Fruit fly (Drosophila melanogaster) whole organism, embryonic: ENCODE data around the gene CG31244.

Experiments
- CG11085 ChIP-seq: fragments of 200-800 bp; sonication (Bioruptor generic); IDR thresholded peaks from 2 replicates; pipeline ENCODE4 v1.3.6; 2022; ENCODE audit warnings: missing biosample characterization, missing genetic modification characterization
- CG12942 ChIP-seq: fragments of 200-800 bp; sonication (Bioruptor generic); optimal IDR thresholded peaks from 3 replicates; lab custom pipeline; 2016; ENCODE audit warnings: missing biosample characterization, missing genetic modification characterization
- CG14014 ChIP-seq: fragments of 200-800 bp; sonication (Bioruptor generic); IDR thresholded peaks from 2 replicates; pipeline ENCODE4 v1.3.6; 2022; ENCODE audit warnings: missing biosample characterization, missing genetic modification characterization
- CG15479 ChIP-seq: fragments of 200-800 bp; sonication (Bioruptor generic); optimal IDR thresholded peaks from 3 replicates; lab custom pipeline; 2019; ENCODE audit warnings: missing biosample characterization, mild to moderate bottlenecking, missing genetic modification characterization, moderate library complexity
- CG17568 ChIP-seq: fragments of 200-800 bp; sonication (Bioruptor generic); optimal IDR thresholded peaks from 2 replicates; lab custom pipeline; 2018; ENCODE audit warnings: missing biosample characterization, mild to moderate bottlenecking, missing genetic modification characterization, moderate library complexity
- CG18011 ChIP-seq: fragments of 200-800 bp; sonication (Bioruptor generic); optimal IDR thresholded peaks from 2 replicates; lab custom pipeline; 2017; ENCODE audit warnings: missing biosample characterization, missing genetic modification characterization, mild to moderate bottlenecking, moderate library complexity, missing genotype
- CG2120 ChIP-seq: fragments of 200-800 bp; sonication (Bioruptor generic); optimal IDR thresholded peaks from 3 replicates; lab custom pipeline; 2016; ENCODE audit warnings: missing biosample characterization, missing genetic modification characterization
- CG2199 ChIP-seq: fragments of 200-800 bp; sonication (Bioruptor generic); IDR thresholded peaks from 3 replicates; pipeline ENCODE4 v1.3.6; 2022; ENCODE audit warnings: missing biosample characterization, missing genetic modification characterization
- CG2678 ChIP-seq: fragments of 200-800 bp; sonication (Bioruptor generic); optimal IDR thresholded peaks from 3 replicates; lab custom pipeline; 2019; ENCODE audit warnings: missing biosample characterization, mild to moderate bottlenecking, missing genetic modification characterization, moderate library complexity
- CG3726 ChIP-seq: fragments of 200-800 bp; sonication (Bioruptor generic); IDR thresholded peaks from 3 replicates; pipeline ENCODE4, ENCODE4 v1.3.6; 2022; ENCODE audit warnings: missing biosample characterization, missing genetic modification characterization
- CG3847 ChIP-seq: fragments of 200-800 bp; sonication (Bioruptor generic); IDR thresholded peaks from 2 replicates; pipeline ENCODE4 v1.3.6; 2022; ENCODE audit warnings: missing biosample characterization, missing genetic modification characterization
- CG4424 ChIP-seq: fragments of 200-800 bp; sonication (Bioruptor generic); optimal IDR thresholded peaks from 3 replicates; lab custom pipeline; 2016; ENCODE audit warnings: missing biosample characterization, missing genetic modification characterization
- CG4617 ChIP-seq: fragments of 200-800 bp; sonication (Bioruptor generic); optimal IDR thresholded peaks from 3 replicates; lab custom pipeline; 2016; ENCODE audit warnings: missing biosample characterization, missing genetic modification characterization, borderline replicate concordance
- CG4707 ChIP-seq: fragments of 200-800 bp; sonication (Bioruptor generic); optimal IDR thresholded peaks from 2 replicates; lab custom pipeline; 2018; ENCODE audit warnings: missing biosample characterization, mild to moderate bottlenecking, missing genetic modification characterization, moderate library complexity
- CG6175 ChIP-seq: fragments of 200-800 bp; sonication (Bioruptor generic); IDR thresholded peaks from 3 replicates; pipeline ENCODE4 v1.3.6; 2022; ENCODE audit warnings: missing biosample characterization, missing genetic modification characterization
- CG6689 ChIP-seq: fragments of 200-800 bp; sonication (Bioruptor generic); IDR thresholded peaks from 2 replicates; pipeline ENCODE4 v1.3.6; 2022; ENCODE audit warnings: missing biosample characterization, missing genetic modification characterization
- CG7372 ChIP-seq: fragments of 200-800 bp; sonication (Bioruptor generic); IDR thresholded peaks from 2 replicates; pipeline ENCODE4 v1.3.6; 2022; ENCODE audit warnings: missing biosample characterization, missing genetic modification characterization
- CG7839 ChIP-seq: fragments of 200-800 bp; sonication (Bioruptor generic); optimal IDR thresholded peaks from 3 replicates; lab custom pipeline; 2018; ENCODE audit warnings: missing biosample characterization, mild to moderate bottlenecking, missing genetic modification characterization, moderate library complexity
- CG8924 ChIP-seq: fragments of 200-800 bp; optimal IDR thresholded peaks from 3 replicates; lab custom pipeline; 2019; ENCODE audit warnings: missing biosample characterization, mild to moderate bottlenecking, missing genetic modification characterization, moderate library complexity
- CG9797 ChIP-seq: fragments of 200-800 bp; sonication (Bioruptor generic); optimal IDR thresholded peaks from 3 replicates; lab custom pipeline; 2018; ENCODE audit warnings: missing biosample characterization, mild to moderate bottlenecking, missing genetic modification characterization
- Dbx ChIP-seq: fragments of 200-800 bp; sonication (Bioruptor generic); IDR thresholded peaks from 3 replicates; pipeline ENCODE4 v1.3.6; 2022; ENCODE audit warnings: missing biosample characterization, missing genetic modification characterization
- Dfd ChIP-seq, 2 experiments: fragments of >200 bp; optimal IDR thresholded peaks; 2 replicates each; lab custom pipeline; 2017; ENCODE audit warnings: missing biosample characterization in 2 of 2, missing genetic modification characterization in 2 of 2
- ERR ChIP-seq: fragments of 200-800 bp; sonication (Bioruptor generic); optimal IDR thresholded peaks from 2 replicates; lab custom pipeline; 2016; ENCODE audit warnings: missing biosample characterization, missing genetic modification characterization
- Lpt ChIP-seq: fragments of >200 bp; optimal IDR thresholded peaks from 2 replicates; lab custom pipeline; 2018; ENCODE audit warnings: missing biosample characterization, missing genetic modification characterization
- Mrtf ChIP-seq: fragments of 200-800 bp; sonication (Bioruptor generic); IDR thresholded peaks from 3 replicates; pipeline ENCODE4 v1.3.6; 2022; ENCODE audit warnings: missing biosample characterization, missing genetic modification characterization
- Neu2 ChIP-seq: fragments of 200-800 bp; sonication (Bioruptor generic); optimal IDR thresholded peaks from 3 replicates; lab custom pipeline; 2016; ENCODE audit warnings: missing biosample characterization, missing genetic modification characterization, borderline replicate concordance
- Nf-YA ChIP-seq: fragments of 200-800 bp; sonication (Bioruptor generic); IDR thresholded peaks from 2 replicates; pipeline ENCODE4 v1.3.6; 2022; ENCODE audit warnings: missing biosample characterization, missing genetic modification characterization
- NfI ChIP-seq: fragments of 200-800 bp; sonication (Bioruptor generic); optimal IDR thresholded peaks from 3 replicates; lab custom pipeline; 2018; ENCODE audit warnings: missing biosample characterization, mild to moderate bottlenecking, missing genetic modification characterization, moderate library complexity
- Pdp1 ChIP-seq, 2 experiments: fragments of 200-800 bp; sonication (Bioruptor generic); optimal IDR thresholded peaks; 3 replicates each; lab custom pipeline; 2016; ENCODE audit warnings: missing biosample characterization in 2 of 2, missing genetic modification characterization in 2 of 2, mild to moderate bottlenecking in 1 of 2, moderate library complexity in 1 of 2
- Poxn ChIP-seq: fragments of 200-800 bp; sonication (Bioruptor generic); IDR thresholded peaks from 2 replicates; pipeline ENCODE4 v1.3.6; 2022; ENCODE audit warnings: missing biosample characterization, missing genetic modification characterization
- Sry-β ChIP-seq: fragments of 200-800 bp; sonication (Bioruptor generic); optimal IDR thresholded peaks from 2 replicates; lab custom pipeline; 2018; ENCODE audit warnings: missing biosample characterization, mild to moderate bottlenecking, missing genetic modification characterization, moderate library complexity
- Tbp ChIP-seq: fragments of >200 bp; optimal IDR thresholded peaks from 2 replicates; lab custom pipeline; 2018; ENCODE audit warnings: missing biosample characterization, missing genetic modification characterization
- Trl ChIP-seq, 3 experiments: fragments of >200 bp in 2 of 3; fragments of 200-800 bp in 1 of 3; sonication (Bioruptor generic) in 1 of 3; optimal IDR thresholded peaks; 2 replicates in 1 of 3; 3 replicates in 2 of 3; lab custom pipeline; 2016 to 2017; ENCODE audit warnings: missing biosample characterization in 1 of 3, missing genetic modification characterization in 1 of 3
- Usf ChIP-seq: fragments of 200-800 bp; sonication (Bioruptor generic); optimal IDR thresholded peaks from 2 replicates; lab custom pipeline; 2017; ENCODE audit warnings: missing genotype, missing biosample characterization, missing genetic modification characterization
- Vsx1 ChIP-seq: fragments of 200-800 bp; sonication (Bioruptor generic); optimal IDR thresholded peaks from 2 replicates; lab custom pipeline; 2017; ENCODE audit warnings: missing biosample characterization, mild to moderate bottlenecking, missing genetic modification characterization, missing genetic modification reagents
- YL-1 ChIP-seq: fragments of 200-800 bp; sonication (Bioruptor generic); optimal IDR thresholded peaks from 3 replicates; lab custom pipeline; 2017; ENCODE audit warnings: missing biosample characterization, mild to moderate bottlenecking, missing genetic modification characterization
- aop ChIP-seq: fragments of 200-800 bp; sonication (Bioruptor generic); IDR thresholded peaks from 2 replicates; pipeline ENCODE4 v1.3.6; 2022; ENCODE audit warnings: missing biosample characterization, missing genetic modification characterization
- ash1 ChIP-seq: fragments of 200-800 bp; sonication (Bioruptor generic); optimal IDR thresholded peaks from 2 replicates; lab custom pipeline; 2018; ENCODE audit warnings: missing biosample characterization, mild to moderate bottlenecking, missing genetic modification characterization
- cg ChIP-seq: fragments of 200-800 bp; sonication (Bioruptor generic); optimal IDR thresholded peaks from 3 replicates; lab custom pipeline; 2019; ENCODE audit warnings: missing biosample characterization, mild to moderate bottlenecking, missing genetic modification characterization, moderate library complexity
- corto ChIP-seq: fragments of 200-800 bp; sonication (Bioruptor generic); optimal IDR thresholded peaks from 2 replicates; lab custom pipeline; 2016; ENCODE audit warnings: missing biosample characterization, mild to moderate bottlenecking, missing genetic modification characterization, moderate library complexity
- croc ChIP-seq: fragments of 200-800 bp; sonication (Bioruptor generic); conservative IDR thresholded peaks from 3 replicates; pipeline ENCODE4 v1.3.6; 2022; ENCODE audit warnings: missing biosample characterization, missing genetic modification characterization
- dati ChIP-seq: fragments of 200-800 bp; sonication (Bioruptor generic); IDR thresholded peaks from 2 replicates; pipeline ENCODE4 v1.3.6; 2022; ENCODE audit warnings: missing biosample characterization, missing genetic modification characterization
- hbn ChIP-seq: fragments of 200-800 bp; sonication (Bioruptor generic); IDR thresholded peaks from 2 replicates; pipeline ENCODE4 v1.3.6; 2022; ENCODE audit warnings: missing biosample characterization, missing genetic modification characterization; ENCODE audit not compliant: partially characterized antibody
- knrl ChIP-seq: fragments of 200-800 bp; sonication (Bioruptor generic); IDR thresholded peaks from 3 replicates; pipeline ENCODE4 v1.3.6; 2022; ENCODE audit warnings: missing biosample characterization, missing genetic modification characterization; ENCODE audit not compliant: partially characterized antibody
- org-1 ChIP-seq: fragments of 200-800 bp; sonication (Bioruptor generic); optimal IDR thresholded peaks from 2 replicates; lab custom pipeline; 2017; ENCODE audit warnings: missing biosample characterization, missing genetic modification characterization
- pho ChIP-seq: fragments of 200-800 bp; sonication (Bioruptor generic); optimal IDR thresholded peaks from 2 replicates; lab custom pipeline; 2016; ENCODE audit warnings: missing biosample characterization, missing genetic modification characterization
- pzg ChIP-seq: fragments of 200-800 bp; sonication (Bioruptor generic); optimal IDR thresholded peaks from 3 replicates; lab custom pipeline; 2018; ENCODE audit warnings: missing biosample characterization, mild to moderate bottlenecking, missing genetic modification characterization, moderate library complexity
- seq ChIP-seq: fragments of 200-800 bp; sonication (Bioruptor generic); IDR thresholded peaks from 2 replicates; pipeline ENCODE4 v1.3.6; 2022; ENCODE audit warnings: missing biosample characterization, missing genetic modification characterization
- slp2 ChIP-seq: fragments of 200-800 bp; sonication (Bioruptor generic); optimal IDR thresholded peaks from 2 replicates; lab custom pipeline; 2016; ENCODE audit warnings: missing biosample characterization, missing genetic modification characterization
- zen2 ChIP-seq: fragments of 200-800 bp; sonication (Bioruptor generic); IDR thresholded peaks from 3 replicates; pipeline ENCODE4 v1.3.6; 2022; ENCODE audit warnings: missing biosample characterization, missing genetic modification characterization; ENCODE audit not compliant: partially characterized antibody

CG31244 gene

DNA sequence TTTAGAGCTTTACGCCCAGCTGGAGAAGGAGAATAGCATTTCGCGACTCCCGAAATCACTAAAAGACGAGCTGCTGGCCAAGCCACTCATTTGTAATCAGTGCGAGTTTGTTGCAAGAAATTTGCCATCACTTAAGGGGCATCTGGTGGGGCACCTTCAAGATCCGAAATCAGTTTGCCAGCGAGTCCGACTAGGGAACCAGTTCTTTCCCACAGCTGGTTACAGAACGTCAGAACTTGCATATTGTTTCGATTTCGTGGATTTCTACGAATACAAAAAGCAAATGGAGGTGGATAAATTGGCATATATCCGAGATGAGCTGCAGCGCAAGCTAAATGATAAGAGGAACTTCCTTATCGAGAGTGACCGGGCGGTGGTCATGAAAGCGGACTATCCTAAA lies 5.9 kb upstream of the CG31244 start (continued):
- TF ChIP-seq Vsx1 (GFP tag; lab: Kevin White, UChicago) (no peak), Trl (optimal IDR thresholded peaks at IDR 0.05; lab: Kevin White, UChicago) (no peak), Trl (GFP tag; optimal IDR thresholded peaks at IDR 0.05; lab: Kevin White, UChicago) (no peak), Dfd (GFP tag; optimal IDR thresholded peaks at IDR 0.05; lab: Kevin White, UChicago) (no peak), Mrtf (no peak), knrl (GFP tag; lab: Robert Waterston, UW) (peak; percentile 25; the same call in 1 of the 3 replicates), aop (GFP tag; lab: Robert Waterston, UW) (no peak), CG2199 (GFP tag; lab: Robert Waterston, UW) (0 out of 3 replicates have a peak, but pooled peaks have one; percentile 17), CG6175 (GFP tag; lab: Robert Waterston, UW) (peak; percentile 66; the same call in 2 of the 3 replicates), Sry-β (GFP tag; lab: Kevin White, UChicago) (peak; percentile 24), CG14014 (no peak), CG6689 (GFP tag; lab: Robert Waterston, UW) (peak; percentile 36; the same call in 1 of the 2 replicates), croc (GFP tag; lab: Robert Waterston, UW) (no peak), Lpt (GFP tag; lab: Kevin White, UChicago) (no peak), pzg (GFP tag; lab: Kevin White, UChicago) (peak; percentile 16), Usf (no peak), zen2 (GFP tag; lab: Robert Waterston, UW) (0 out of 3 replicates have a peak, but pooled peaks have one; percentile 22), seq (no peak), dati (no peak), YL-1 (GFP tag; lab: Kevin White, UChicago) (no peak)

DNA sequence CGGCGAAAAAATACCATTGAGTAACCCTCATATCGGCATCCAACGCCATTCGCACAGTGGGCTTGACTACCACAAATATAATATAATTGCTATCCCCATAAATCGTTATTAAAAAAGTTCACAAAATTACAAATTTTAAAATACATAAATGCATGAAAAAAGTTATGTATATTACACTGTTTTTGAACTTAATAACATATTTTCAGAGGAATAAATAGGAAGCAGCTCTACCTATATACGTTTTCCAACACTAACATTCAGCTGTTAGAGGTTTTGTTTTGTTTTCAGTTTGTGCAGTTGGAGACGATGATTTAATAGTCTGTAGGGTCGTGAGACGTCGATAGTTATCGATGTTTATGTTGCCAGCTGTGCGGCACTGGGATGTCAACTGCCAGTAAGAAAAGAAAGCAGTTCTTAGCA lies 4.7 kb upstream of the CG31244 start, which contains the start of the genes Ino80 and Aptx:
TSS of gene Ino80 (minus strand) at position 58 of the 420 bp plus-strand sequence.
TSS of gene Aptx (plus strand) at position 360 of the 420 bp plus-strand sequence.
- peak; percentile 90 for TF ChIP-seq CG11085 (GFP tag; lab: Robert Waterston, UW)
- TF ChIP-seq hbn, result peak; percentile 82
- peak; percentile 72 for TF ChIP-seq CG18011 (GFP tag; lab: Kevin White, UChicago)
- TF ChIP-seq CG3726 (GFP tag; lab: Robert Waterston, UW), result peak; percentile 91
- peak; percentile 94 for TF ChIP-seq CG2678 (tag; lab: Kevin White, UChicago)
- TF ChIP-seq NfI (GFP tag; lab: Kevin White, UChicago), result peak; percentile 92
- peak; percentile 97 for TF ChIP-seq pho
- TF ChIP-seq cg, result no peak
- TF ChIP-seq CG17568 (GFP tag; lab: Kevin White, UChicago), result no peak
- peak; percentile 94 for TF ChIP-seq CG7839 (tag; lab: Kevin White, UChicago)
- peak; percentile 97 for TF ChIP-seq Dbx (GFP tag; lab: Robert Waterston, UW)
- peak; percentile 94 for TF ChIP-seq CG12942 (GFP tag; lab: Kevin White, UChicago)
- TF ChIP-seq Poxn (GFP tag; lab: Robert Waterston, UW), result peak; percentile 85
- TF ChIP-seq CG4707, result peak; percentile 90
- TF ChIP-seq ash1 (GFP tag; lab: Kevin White, UChicago), result peak; percentile 50
- peak; percentile 98 for TF ChIP-seq CG2120
- TF ChIP-seq CG4617 (GFP tag; lab: Kevin White, UChicago), result peak; percentile 85
- no peak for TF ChIP-seq Tbp (GFP tag; lab: Kevin White, UChicago)
- peak; percentile 80 for TF ChIP-seq Nf-YA (GFP tag; lab: Robert Waterston, UW)
- TF ChIP-seq CG3847, result peak; percentile 97
- TF ChIP-seq corto (GFP tag; lab: Kevin White, UChicago), result peak; percentile 80
- peak; percentile 91 to 92 for TF ChIP-seq Pdp1 (GFP tag; optimal IDR thresholded peaks at IDR 0.05; lab: Kevin White, UChicago)
- TF ChIP-seq CG8924 (tag; lab: Kevin White, UChicago), result peak; percentile 93
- TF ChIP-seq ERR (GFP tag; lab: Kevin White, UChicago), result peak; percentile 74
- TF ChIP-seq CG9797 (GFP tag; lab: Kevin White, UChicago), result peak; percentile 71
- peak; percentile 92 for TF ChIP-seq slp2 (GFP tag; lab: Kevin White, UChicago)
- TF ChIP-seq CG7372, result peak; percentile 96
- TF ChIP-seq CG4424 (GFP tag; lab: Kevin White, UChicago), result peak; percentile 93
- TF ChIP-seq Neu2 (GFP tag; lab: Kevin White, UChicago), result peak; percentile 84
- peak; percentile 84 for TF ChIP-seq org-1 (GFP tag; lab: Kevin White, UChicago)
- TF ChIP-seq CG15479, result peak; percentile 10
